Worm (Caenorhabditis elegans) whole organism, L4 larva: ENCODE results near the gene Y11D7A.19.
"Not testable (repeated sequence)": the region's sequence is repeated elsewhere in the genome, so short reads cannot be mapped to it uniquely, and the experiment has no call there.

ENCODE experiments used
- F10B5.3 ChIP-seq: sonication (generic microtip); optimal IDR thresholded peaks from 2 replicates; lab custom pipeline; 2016; ENCODE audit warnings: mild to moderate bottlenecking, missing genetic modification characterization, missing compliant biosample characterization
- T20F7.1 ChIP-seq: fragments of 200-800 bp; sonication (Bioruptor generic); optimal IDR thresholded peaks from 2 replicates; lab custom pipeline; 2018; ENCODE audit warnings: mild to moderate bottlenecking, missing genetic modification characterization, missing compliant biosample characterization
- Y5F2A.4 ChIP-seq: fragments of 200-800 bp; sonication (Bioruptor generic); optimal IDR thresholded peaks from 2 replicates; lab custom pipeline; 2018; ENCODE audit warnings: mild to moderate bottlenecking, missing genetic modification characterization, missing compliant biosample characterization
- ZK337.2 ChIP-seq: fragments of 200-800 bp; sonication (Bioruptor generic); IDR thresholded peaks from 2 replicates; pipeline ENCODE4 v1.3.6; 2022; ENCODE audit warnings: missing genetic modification reagents, missing genetic modification characterization, missing compliant biosample characterization
- aha-1 ChIP-seq: fragments of 150-350 bp; peaks from one replicate; lab custom pipeline; 2014; ENCODE audit warnings: missing biosample characterization, missing genetic modification characterization
- aly-2 ChIP-seq: sonication (generic microtip); optimal IDR thresholded peaks from 2 replicates; lab custom pipeline; 2018; ENCODE audit warnings: missing biosample characterization, missing genetic modification characterization
- attf-4 ChIP-seq: sonication (generic microtip); optimal IDR thresholded peaks from 3 replicates; lab custom pipeline; 2017; ENCODE audit warnings: missing biosample characterization, missing genetic modification characterization
- ceh-32 ChIP-seq: sonication (generic microtip); optimal IDR thresholded peaks from 2 replicates; lab custom pipeline; 2016; ENCODE audit warnings: mild to moderate bottlenecking, missing genetic modification characterization, missing compliant biosample characterization; ENCODE audit not compliant: poor library complexity
- ceh-44 ChIP-seq: fragments of 200-800 bp; sonication (Bioruptor generic); IDR thresholded peaks from 2 replicates; pipeline ENCODE4 v1.3.6; 2022; ENCODE audit warnings: missing genetic modification reagents, missing genetic modification characterization, missing compliant biosample characterization
- ceh-62 ChIP-seq: sonication (generic microtip); optimal IDR thresholded peaks from 2 replicates; lab custom pipeline; 2017; ENCODE audit warnings: missing biosample characterization, missing genetic modification characterization
- ceh-82 ChIP-seq: sonication (generic microtip); optimal IDR thresholded peaks from 2 replicates; lab custom pipeline; 2017; ENCODE audit warnings: missing biosample characterization, missing genetic modification characterization
- cey-2 ChIP-seq: sonication (generic microtip); optimal IDR thresholded peaks from 3 replicates; lab custom pipeline; 2017; ENCODE audit warnings: missing genetic modification characterization, mild to moderate bottlenecking, missing compliant biosample characterization, antibody characterized with exemption, borderline replicate concordance; ENCODE audit not compliant: insufficient read depth
- daf-12 ChIP-seq: fragments of 150-350 bp; optimal IDR thresholded peaks from 2 replicates; lab custom pipeline; 2014; ENCODE audit warnings: missing biosample characterization, missing genetic modification reagents, missing genetic modification characterization
- daf-19 ChIP-seq: fragments of 200-800 bp; sonication (Bioruptor generic); conservative IDR thresholded peaks from 2 replicates; pipeline ENCODE4 v1.3.6; 2022; ENCODE audit warnings: missing genetic modification characterization, missing compliant biosample characterization
- daf-8 ChIP-seq: fragments of 200-800 bp; sonication (Bioruptor generic); IDR thresholded peaks from 2 replicates; pipeline ENCODE4 v1.3.6; 2022; ENCODE audit warnings: missing genetic modification characterization, missing compliant biosample characterization
- dmd-9 ChIP-seq: fragments of 200-800 bp; sonication (Bioruptor generic); IDR thresholded peaks from 2 replicates; pipeline ENCODE4 v1.3.6; 2022; ENCODE audit warnings: missing genetic modification reagents, missing genetic modification characterization, missing compliant biosample characterization
- dve-1 ChIP-seq: sonication (generic microtip); optimal IDR thresholded peaks from 2 replicates; lab custom pipeline; 2017; ENCODE audit warnings: antibody characterized with exemption, mild to moderate bottlenecking, missing genetic modification characterization, missing compliant biosample characterization; ENCODE audit not compliant: insufficient read depth
- gei-8 ChIP-seq: fragments of 200-800 bp; sonication (Bioruptor generic); optimal IDR thresholded peaks from 2 replicates; lab custom pipeline; 2018; ENCODE audit warnings: mild to moderate bottlenecking, missing genetic modification characterization, missing compliant biosample characterization
- hlh-11 ChIP-seq: fragments of 200-800 bp; sonication (Bioruptor generic); optimal IDR thresholded peaks from 2 replicates; lab custom pipeline; 2018; ENCODE audit warnings: mild to moderate bottlenecking, missing genetic modification characterization, missing compliant biosample characterization
- hlh-30 ChIP-seq: sonication (generic microtip); optimal IDR thresholded peaks from 2 replicates; lab custom pipeline; 2017; ENCODE audit warnings: antibody characterized with exemption, mild to moderate bottlenecking, missing genetic modification characterization, missing compliant biosample characterization; ENCODE audit not compliant: insufficient read depth
- lin-1 ChIP-seq: fragments of 200-800 bp; sonication (Bioruptor generic); IDR thresholded peaks from 2 replicates; pipeline ENCODE4 v1.3.6; 2022; ENCODE audit warnings: missing genetic modification reagents, missing genetic modification characterization, missing compliant biosample characterization
- lin-29 ChIP-seq: fragments of 200-800 bp; sonication (Bioruptor generic); IDR thresholded peaks from 2 replicates; pipeline ENCODE4 v1.3.6; 2022; ENCODE audit warnings: missing genetic modification reagents, missing genetic modification characterization, missing compliant biosample characterization
- lin-39 ChIP-seq: fragments of 150-350 bp; optimal IDR thresholded peaks from 2 replicates; lab custom pipeline; 2014; ENCODE audit warnings: missing biosample characterization, missing genetic modification reagents, missing genetic modification characterization
- lir-3 ChIP-seq: sonication (generic microtip); optimal IDR thresholded peaks from 2 replicates; lab custom pipeline; 2016; ENCODE audit warnings: mild to moderate bottlenecking, missing genetic modification characterization, missing compliant biosample characterization
- mdl-1 ChIP-seq, 2 experiments: fragments of 150-350 bp in 1 of 2; sonication (generic microtip) in 1 of 2; optimal IDR thresholded peaks; 2 replicates each; lab custom pipeline; 2014 to 2017; ENCODE audit warnings: missing biosample characterization in 2 of 2, missing genetic modification characterization in 2 of 2
- mep-1 ChIP-seq: fragments of 150-350 bp; sonication (generic microtip); optimal IDR thresholded peaks from 3 replicates; lab custom pipeline; 2014; ENCODE audit warnings: missing biosample characterization, missing genetic modification characterization
- mes-2 ChIP-seq: sonication (generic microtip); optimal IDR thresholded peaks from 2 replicates; lab custom pipeline; 2016; ENCODE audit warnings: missing genotype, mild to moderate bottlenecking, missing genetic modification characterization, missing compliant biosample characterization; ENCODE audit not compliant: poor library complexity, severe bottlenecking
- mxl-2 ChIP-seq: fragments of 200-800 bp; sonication (Bioruptor generic); conservative IDR thresholded peaks from 2 replicates; pipeline ENCODE4 v1.3.6; 2022; ENCODE audit warnings: missing genetic modification reagents, missing genetic modification characterization, missing compliant biosample characterization
- mxl-3 ChIP-seq: fragments of 200-800 bp; sonication (Bioruptor generic); optimal IDR thresholded peaks from 2 replicates; lab custom pipeline; 2018; ENCODE audit warnings: mild to moderate bottlenecking, missing genetic modification characterization, missing compliant biosample characterization
- nhr-10 ChIP-seq: fragments of 150-350 bp; optimal IDR thresholded peaks from 2 replicates; lab custom pipeline; 2014; ENCODE audit warnings: missing biosample characterization, missing genetic modification characterization
- nhr-102 ChIP-seq: sonication (generic microtip); optimal IDR thresholded peaks from 2 replicates; lab custom pipeline; 2016; ENCODE audit warnings: mild to moderate bottlenecking, missing genetic modification characterization, moderate library complexity, missing compliant biosample characterization
- nhr-111 ChIP-seq: fragments of 200-800 bp; sonication (Bioruptor generic); optimal IDR thresholded peaks from 2 replicates; lab custom pipeline; 2018; ENCODE audit warnings: mild to moderate bottlenecking, missing genetic modification characterization, missing compliant biosample characterization
- nhr-28 ChIP-seq: fragments of 150-350 bp; optimal IDR thresholded peaks from 2 replicates; lab custom pipeline; 2014; ENCODE audit warnings: missing biosample characterization, missing genetic modification characterization
- nhr-6 ChIP-seq: fragments of 150-350 bp; optimal IDR thresholded peaks from 2 replicates; lab custom pipeline; 2014; ENCODE audit warnings: missing biosample characterization, missing genetic modification characterization
- nhr-77 ChIP-seq: fragments of 150-350 bp; optimal IDR thresholded peaks from 2 replicates; lab custom pipeline; 2014; ENCODE audit warnings: missing biosample characterization, missing genetic modification characterization
- pha-4 ChIP-seq, 2 experiments: fragments of 150-350 bp in 1 of 2; fragments of 200-800 bp in 1 of 2; sonication (Bioruptor generic) in 1 of 2; IDR thresholded peaks in 1 of 2; optimal IDR thresholded peaks in 1 of 2; 2 replicates each; pipeline versions ENCODE4 v1.3.6 to Lab custom; 2014 to 2022; ENCODE audit warnings: missing genetic modification characterization in 2 of 2, missing genetic modification reagents in 2 of 2, missing biosample characterization in 1 of 2, missing compliant biosample characterization in 1 of 2
- pqm-1 ChIP-seq: sonication (generic microtip); optimal IDR thresholded peaks from 2 replicates; lab custom pipeline; 2017; ENCODE audit warnings: missing biosample characterization, missing genetic modification characterization
- saeg-2 ChIP-seq: fragments of 200-800 bp; sonication (Bioruptor generic); IDR thresholded peaks from 2 replicates; pipeline ENCODE4 v1.3.6; 2022; ENCODE audit warnings: missing genetic modification reagents, missing genetic modification characterization, missing compliant biosample characterization
- sdz-12 ChIP-seq: fragments of 200-800 bp; sonication (Bioruptor generic); optimal IDR thresholded peaks from 2 replicates; lab custom pipeline; 2018; ENCODE audit warnings: mild to moderate bottlenecking, missing genetic modification characterization, missing compliant biosample characterization
- skn-1 ChIP-seq: fragments of 150-350 bp; optimal IDR thresholded peaks from 2 replicates; lab custom pipeline; 2014; ENCODE audit warnings: missing biosample characterization, missing genetic modification characterization
- snpc-4 ChIP-seq: fragments of 150-350 bp; optimal IDR thresholded peaks from 2 replicates; lab custom pipeline; 2014; ENCODE audit warnings: missing biosample characterization, missing genetic modification characterization
- spr-3 ChIP-seq: fragments of 200-800 bp; sonication (Bioruptor generic); optimal IDR thresholded peaks from 2 replicates; lab custom pipeline; 2018; ENCODE audit warnings: mild to moderate bottlenecking, missing genetic modification characterization, missing compliant biosample characterization
- tra-1 ChIP-seq: fragments of 200-800 bp; sonication (Bioruptor generic); IDR thresholded peaks from 2 replicates; pipeline ENCODE4 v1.3.6; 2022; ENCODE audit warnings: missing genetic modification reagents, missing genetic modification characterization, missing compliant biosample characterization
- unc-39 ChIP-seq: sonication (generic microtip); optimal IDR thresholded peaks from 2 replicates; lab custom pipeline; 2017; ENCODE audit warnings: missing biosample characterization, missing genetic modification characterization
- zfp-2 ChIP-seq: sonication (generic microtip); optimal IDR thresholded peaks from 2 replicates; lab custom pipeline; 2016; ENCODE audit warnings: mild to moderate bottlenecking, missing genetic modification characterization, missing compliant biosample characterization
- zfp-3 ChIP-seq: fragments of 200-800 bp; sonication (Bioruptor generic); conservative IDR thresholded peaks from 2 replicates; pipeline ENCODE4 v1.3.6; 2022; ENCODE audit warnings: missing genetic modification reagents, missing genetic modification characterization, missing compliant biosample characterization
- ztf-11 ChIP-seq: fragments of 150-350 bp; optimal IDR thresholded peaks from 2 replicates; lab custom pipeline; 2014; ENCODE audit warnings: missing biosample characterization, missing genetic modification characterization

The Y11D7A.19 gene

ce11 chrIV:9266464-9266863, at the start of gene Y11D7A.19:
Gene Y11D7A.19, minus strand, starts transcription at chrIV:9266564.
- no peak for TF ChIP-seq lin-1
- no peak for TF ChIP-seq ZK337.2 (GFP tag; lab: Robert Waterston, UW)
- TF ChIP-seq tra-1 = no peak
- no peak for TF ChIP-seq unc-39
- TF ChIP-seq aly-2 (tag; lab: Kevin White, UChicago) = no peak
- no peak for TF ChIP-seq F10B5.3 (tag; lab: Kevin White, UChicago)
- no peak for TF ChIP-seq zfp-3 (GFP tag; lab: Robert Waterston, UW)
- TF ChIP-seq hlh-30 (tag; lab: Kevin White, UChicago) = no peak
- no peak for TF ChIP-seq sdz-12 (GFP tag; lab: Kevin White, UChicago)
- no peak for TF ChIP-seq pha-4 (GFP tag; IDR thresholded peaks at IDR 0.05; lab: Robert Waterston, UW)
- TF ChIP-seq pha-4 (tag; optimal IDR thresholded peaks at IDR 0.05; lab: Kevin White, UChicago) = no peak
- TF ChIP-seq mxl-2 (GFP tag; lab: Robert Waterston, UW) = no peak
- TF ChIP-seq gei-8 (GFP tag; lab: Kevin White, UChicago) = no peak
- TF ChIP-seq attf-4 (tag; lab: Kevin White, UChicago) = no peak
- no peak for TF ChIP-seq dmd-9
- TF ChIP-seq nhr-6 (tag; lab: Kevin White, UChicago) = no peak
- TF ChIP-seq, all 104 proteins: peak for 0

DNA sequence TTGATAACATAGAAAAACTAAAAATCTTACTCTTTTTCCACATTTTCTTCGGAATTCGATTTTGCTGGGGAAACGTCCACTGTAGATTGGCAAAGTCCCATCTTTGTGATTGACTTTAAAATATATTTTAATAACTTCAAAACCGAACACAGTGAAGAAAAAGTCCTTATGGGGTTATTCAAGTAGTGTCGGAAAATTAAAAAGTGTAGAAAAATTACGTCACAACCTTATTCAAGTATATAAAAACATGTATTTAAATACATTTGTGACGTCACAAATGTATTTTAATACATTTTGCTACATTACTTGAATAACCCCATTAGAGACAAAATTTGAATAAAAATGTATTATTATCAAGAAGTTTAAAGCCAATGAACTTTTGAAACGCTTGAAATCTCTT, 46.5 kb upstream of the Y11D7A.19 start, which contains the start of gene F49C12.7:
Gene F49C12.7 (minus strand): TSS at position 101 of the 400 bp plus-strand sequence.
- TF ChIP-seq zfp-2, ztf-11, nhr-10 (tag; lab: Kevin White, UChicago): not testable (repeated sequence)

- TF ChIP-seq Y5F2A.4 (GFP tag; lab: Kevin White, UChicago) (no peak), snpc-4 (tag; lab: Kevin White, UChicago) (no peak), daf-8 (GFP tag; lab: Robert Waterston, UW) (no peak), saeg-2 (GFP tag; lab: Robert Waterston, UW) (no peak), daf-12 (tag; lab: Kevin White, UChicago) (no peak), spr-3 (no peak), mep-1 (tag; lab: Kevin White, UChicago) (no peak), dve-1 (tag; lab: Kevin White, UChicago) (no peak), mdl-1 (tag; optimal IDR thresholded peaks at IDR 0.05; lab: Kevin White, UChicago) (peak in 1 of 2 experiments; percentile 43), lin-1 (peak; percentile 20; the same call in 1 of the 2 replicates), pha-4 (GFP tag; IDR thresholded peaks at IDR 0.05; lab: Robert Waterston, UW) (no peak), pha-4 (tag; optimal IDR thresholded peaks at IDR 0.05; lab: Kevin White, UChicago) (no peak), lin-39 (no peak), pqm-1 (tag; lab: Kevin White, UChicago) (peak; percentile 44), lir-3 (no peak), ceh-32 (tag; lab: Kevin White, UChicago) (no peak), daf-19 (GFP tag; lab: Robert Waterston, UW) (no peak), mxl-3 (GFP tag; lab: Kevin White, UChicago) (no peak), lin-29 (GFP tag; lab: Robert Waterston, UW) (no peak), ceh-62 (no peak), nhr-102 (tag; lab: Kevin White, UChicago) (no peak), aha-1 (tag; lab: Kevin White, UChicago) (peak; percentile 91), ceh-44 (GFP tag; lab: Robert Waterston, UW) (no peak), T20F7.1 (GFP tag; lab: Kevin White, UChicago) (peak; percentile 13), mes-2 (tag; lab: Kevin White, UChicago) (no peak), nhr-28 (peak; percentile 71), skn-1 (no peak), nhr-111 (GFP tag; lab: Kevin White, UChicago) (no peak), cey-2 (tag; lab: Kevin White, UChicago) (no peak), nhr-77 (tag; lab: Kevin White, UChicago) (peak; percentile 74), ceh-82 (tag; lab: Kevin White, UChicago) (no peak), hlh-11 (peak; percentile 57)
Observed at ce11 chrIV:9310935-9311566, 44.7 kb upstream of the Y11D7A.19 start.
